Fruit fly (Drosophila melanogaster): ENCODE measurements around the gene CG12268.

The CG12268 gene

dm6 chr3R:23933684-23934575 lies 14.3 kb downstream of the CG12268 start, which contains the start of gene CG5854 (continued):
- TF ChIP-seq CG34224 (GFP tag; IDR thresholded peaks at IDR 0.05; ENCODE audit: partially characterized antibody) = no peak
- 0 out of 3 replicates have a peak, but pooled peaks have one; percentile 53 for TF ChIP-seq CG11093 (GFP tag; IDR thresholded peaks at IDR 0.05)
- TF ChIP-seq CG9932 (GFP tag; IDR thresholded peaks at IDR 0.05) = 0 out of 2 replicates have a peak, but pooled peaks have one; percentile 24
- TF ChIP-seq Drgx (GFP tag; IDR thresholded peaks at IDR 0.05) = peak; percentile 98
- peak; percentile 64 for TF ChIP-seq CG34376 (GFP tag; optimal IDR thresholded peaks at IDR 0.05)
- TF ChIP-seq CG17385 (GFP tag; optimal IDR thresholded peaks at IDR 0.05) = peak; percentile 89
- no peak for TF ChIP-seq inv (GFP tag; IDR thresholded peaks at IDR 0.05; ENCODE audit: partially characterized antibody)
- TF ChIP-seq Hand (GFP tag; optimal IDR thresholded peaks at IDR 0.05) = peak; percentile 49
- 0 out of 3 replicates have a peak, but pooled peaks have one; percentile 6 for TF ChIP-seq Opbp (GFP tag; IDR thresholded peaks at IDR 0.05; ENCODE audit: partially characterized antibody)
- peak; percentile 74 for TF ChIP-seq bab2 (GFP tag; optimal IDR thresholded peaks at IDR 0.05)
- TF ChIP-seq CG6175 (GFP tag; IDR thresholded peaks at IDR 0.05) = no peak
- peak; percentile 71 for TF ChIP-seq CG31441 (GFP tag; IDR thresholded peaks at IDR 0.05)
- peak; percentile 60; the same call in 1 of the 2 replicates for TF ChIP-seq sens-2 (GFP tag; IDR thresholded peaks at IDR 0.05)
- TF ChIP-seq knrl (GFP tag; IDR thresholded peaks at IDR 0.05; ENCODE audit: partially characterized antibody) = no peak
- TF ChIP-seq pfk (GFP tag; optimal IDR thresholded peaks at IDR 0.05) = no peak
- TF ChIP-seq CG9609 (GFP tag; optimal IDR thresholded peaks at IDR 0.05) = peak; percentile 61
- 0 out of 2 replicates have a peak, but pooled peaks have one; percentile 29 for TF ChIP-seq peb (GFP tag; IDR thresholded peaks at IDR 0.05)
- peak; percentile 76 for TF ChIP-seq dmrt11E (tag; optimal IDR thresholded peaks at IDR 0.05)
- peak; percentile 32; the same call in 1 of the 2 replicates for TF ChIP-seq ro (GFP tag; IDR thresholded peaks at IDR 0.05)
- peak; percentile 80 for TF ChIP-seq CG18262 (tag; optimal IDR thresholded peaks at IDR 0.05)
- TF ChIP-seq CG2678 (tag; optimal IDR thresholded peaks at IDR 0.05) = peak; percentile 76
- TF ChIP-seq CG4424 (GFP tag; optimal IDR thresholded peaks at IDR 0.05) = peak; percentile 79
- TF ChIP-seq Mrtf (GFP tag; IDR thresholded peaks at IDR 0.05) = peak; percentile 39; the same call in 1 of the 3 replicates
- peak; percentile 89 for TF ChIP-seq chm (GFP tag; IDR thresholded peaks at IDR 0.05)
- peak; percentile 18 for TF ChIP-seq Deaf1 (tag; optimal IDR thresholded peaks at IDR 0.05)
- TF ChIP-seq Atf6 (GFP tag; IDR thresholded peaks at IDR 0.05) = peak; percentile 37; the same call in 1 of the 2 replicates
- no peak for TF ChIP-seq CG7963 (GFP tag; IDR thresholded peaks at IDR 0.05; ENCODE audit: partially characterized antibody)
- peak; percentile 68 for TF ChIP-seq cwo (GFP tag; optimal IDR thresholded peaks at IDR 0.05)
- TF ChIP-seq sd (tag; optimal IDR thresholded peaks at IDR 0.05) = peak; percentile 88
- TF ChIP-seq CG9727 (GFP tag; optimal IDR thresholded peaks at IDR 0.05) = peak; percentile 53
- TF ChIP-seq hb (GFP tag; IDR thresholded peaks at IDR 0.05; ENCODE audit: partially characterized antibody) = no peak
- TF ChIP-seq hkb (optimal IDR thresholded peaks at IDR 0.05) = no peak
- peak; percentile 87 for TF ChIP-seq hkb (GFP tag; IDR thresholded peaks at IDR 0.05)
- peak; percentile 81 for TF ChIP-seq az2 (GFP tag; optimal IDR thresholded peaks at IDR 0.05)
- no peak for TF ChIP-seq Neu2 (GFP tag; optimal IDR thresholded peaks at IDR 0.05; ENCODE audit: borderline replicate concordance)
- peak; percentile 70 for TF ChIP-seq CG30403 (GFP tag; optimal IDR thresholded peaks at IDR 0.05)
- TF ChIP-seq salm (tag; optimal IDR thresholded peaks at IDR 0.05) = peak; percentile 61
- TF ChIP-seq chn (GFP tag; optimal IDR thresholded peaks at IDR 0.05) = peak; percentile 82
- TF ChIP-seq lola (GFP tag; optimal IDR thresholded peaks at IDR 0.05) = peak in 1 of 3 experiments; percentile 79
- no peak for TF ChIP-seq fd102C (GFP tag; optimal IDR thresholded peaks at IDR 0.05)
- peak; percentile 94 for TF ChIP-seq CG3847 (GFP tag; IDR thresholded peaks at IDR 0.05)
- peak; percentile 12 for TF ChIP-seq NK7.1 (GFP tag; optimal IDR thresholded peaks at IDR 0.05)
- no peak for TF ChIP-seq zen2 (GFP tag; IDR thresholded peaks at IDR 0.05; ENCODE audit: partially characterized antibody)
- TF ChIP-seq seq (GFP tag; IDR thresholded peaks at IDR 0.05) = peak; percentile 47; the same call in 1 of the 2 replicates
- peak; percentile 67 for TF ChIP-seq sob (GFP tag; IDR thresholded peaks at IDR 0.05)
- TF ChIP-seq Doc3 (GFP tag; IDR thresholded peaks at IDR 0.05; ENCODE audit: partially characterized antibody) = no peak
- peak; percentile 1 for TF ChIP-seq vfl (GFP tag; optimal IDR thresholded peaks at IDR 0.05)

Data from whole organism, embryonic.